ENCODE assay signal across 4 worm cellular contexts in the genomic region with DNA sequence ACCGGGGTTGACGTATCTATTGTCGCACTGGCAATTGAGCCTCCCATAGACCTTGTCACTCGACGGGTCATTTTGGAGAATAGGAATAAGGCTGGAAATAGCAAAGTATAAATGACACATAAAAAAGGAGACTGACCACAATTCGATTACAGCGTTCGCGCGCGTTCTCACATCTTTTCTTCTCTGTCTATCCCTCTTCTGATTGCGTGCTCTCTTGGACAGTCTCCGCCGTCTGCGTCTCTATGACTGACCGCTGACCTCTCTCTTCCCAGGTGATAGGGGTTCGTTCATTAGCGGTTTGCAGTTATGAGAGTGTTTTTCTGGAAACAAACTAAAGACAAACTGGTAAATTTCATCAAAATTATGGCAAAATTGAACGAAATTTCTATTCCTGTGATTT.
TF ChIP-seq lines count a peak whose summit lies in the region.

A gene (minus strand): TSS at position 181 of the 400 bp plus-strand sequence.

TF ChIP-seq in whole organism, L1 larva, 84 proteins besides CTCF, POLR2A, EP300 and RAD21 (continues in another document):
- TF ChIP-seq ets-5 (GFP tag; IDR thresholded peaks at IDR 0.05; lab: Robert Waterston, UW) (no peak), hpl-2 (GFP tag; optimal IDR thresholded peaks at IDR 0.05; lab: Kevin White, UChicago) (no peak), dpl-1 (GFP tag; optimal IDR thresholded peaks at IDR 0.05; lab: Kevin White, UChicago) (peak in 2 of 3 experiments; percentile 16 to 34), nhr-76 (tag; optimal IDR thresholded peaks at IDR 0.05; lab: Kevin White, UChicago) (no peak), ztf-11 (tag; optimal IDR thresholded peaks at IDR 0.05; lab: Kevin White, UChicago) (no peak), nhr-12 (tag; optimal IDR thresholded peaks at IDR 0.05; lab: Kevin White, UChicago) (no peak), hlh-4 (tag; optimal IDR thresholded peaks at IDR 0.05; lab: Kevin White, UChicago) (no peak), C04F5.9 (tag; optimal IDR thresholded peaks at IDR 0.05; lab: Kevin White, UChicago) (no peak), mep-1 (tag; optimal IDR thresholded peaks at IDR 0.05; lab: Kevin White, UChicago) (no peak), ceh-63 (GFP tag; optimal IDR thresholded peaks at IDR 0.05; lab: Kevin White, UChicago) (no peak), unc-98 (GFP tag; IDR thresholded peaks at IDR 0.05; lab: Robert Waterston, UW) (no peak), lin-14 (GFP tag; optimal IDR thresholded peaks at IDR 0.05; lab: Kevin White, UChicago) (peak; percentile 80), lin-35 (GFP tag; optimal IDR thresholded peaks at IDR 0.05; lab: Kevin White, UChicago) (peak; percentile 2 to 64), lsy-2 (tag; optimal IDR thresholded peaks at IDR 0.05; lab: Kevin White, UChicago) (no peak), elt-3 (tag; optimal IDR thresholded peaks at IDR 0.05; lab: Kevin White, UChicago) (no peak), ceh-90 (tag; optimal IDR thresholded peaks at IDR 0.05; lab: Kevin White, UChicago) (no peak), nhr-47 (tag; optimal IDR thresholded peaks at IDR 0.05; lab: Kevin White, UChicago) (no peak), grh-1 (GFP tag; IDR thresholded peaks at IDR 0.05; lab: Robert Waterston, UW) (no peak), nhr-85 (tag; lab: Kevin White, UChicago) (peak; percentile 59), tbx-2 (tag; optimal IDR thresholded peaks at IDR 0.05; lab: Kevin White, UChicago) (no peak), ceh-82 (tag; optimal IDR thresholded peaks at IDR 0.05; lab: Kevin White, UChicago) (no peak), jun-1 (tag; optimal IDR thresholded peaks at IDR 0.05; lab: Kevin White, UChicago) (no peak), nhr-84 (tag; optimal IDR thresholded peaks at IDR 0.05; lab: Kevin White, UChicago) (no peak)

TF ChIP-seq in whole organism, L2 larva, 48 proteins besides CTCF, POLR2A, EP300 and RAD21:
- TF ChIP-seq elt-3 (tag; optimal IDR thresholded peaks at IDR 0.05; lab: Kevin White, UChicago) (no peak), fos-1 (tag; optimal IDR thresholded peaks at IDR 0.05; lab: Kevin White, UChicago) (peak; percentile 49), blmp-1 (tag; optimal IDR thresholded peaks at IDR 0.05; lab: Kevin White, UChicago; ENCODE audit: insufficient read depth) (no peak), nhr-11 (tag; optimal IDR thresholded peaks at IDR 0.05; lab: Kevin White, UChicago) (no peak)

TF ChIP-seq in whole organism, L4 larva, 104 proteins besides CTCF, POLR2A, EP300 and RAD21:
- TF ChIP-seq mxl-3 (GFP tag; optimal IDR thresholded peaks at IDR 0.05; lab: Kevin White, UChicago) (no peak), unc-62 (GFP tag; optimal IDR thresholded peaks at IDR 0.05 in 1 of 2; lab: Kevin White, UChicago) (peak in 1 of 2 experiments; percentile 34), unc-62 (tag; optimal IDR thresholded peaks at IDR 0.05; lab: Kevin White, UChicago) (no peak), daf-12 (tag; optimal IDR thresholded peaks at IDR 0.05; lab: Kevin White, UChicago) (no peak), hlh-11 (tag; optimal IDR thresholded peaks at IDR 0.05; lab: Kevin White, UChicago) (peak; percentile 50), pha-4 (GFP tag; IDR thresholded peaks at IDR 0.05; lab: Robert Waterston, UW) (no peak), pha-4 (tag; optimal IDR thresholded peaks at IDR 0.05; lab: Kevin White, UChicago) (no peak), ztf-11 (tag; optimal IDR thresholded peaks at IDR 0.05; lab: Kevin White, UChicago) (no peak), Y5F2A.4 (GFP tag; optimal IDR thresholded peaks at IDR 0.05; lab: Kevin White, UChicago) (no peak), hlh-30 (tag; optimal IDR thresholded peaks at IDR 0.05; lab: Kevin White, UChicago; ENCODE audit: insufficient read depth) (no peak), duxl-1 (tag; optimal IDR thresholded peaks at IDR 0.05; lab: Kevin White, UChicago; ENCODE audit: poor library complexity) (peak; percentile 98), ctbp-1 (GFP tag; IDR thresholded peaks at IDR 0.05; lab: Robert Waterston, UW) (no peak), lin-13 (GFP tag; optimal IDR thresholded peaks at IDR 0.05; lab: Kevin White, UChicago) (no peak), arid-1 (GFP tag; conservative IDR thresholded peaks at IDR 0.05; lab: Robert Waterston, UW) (no peak), spr-1 (tag; optimal IDR thresholded peaks at IDR 0.05; lab: Kevin White, UChicago) (no peak), nhr-28 (tag; optimal IDR thresholded peaks at IDR 0.05; lab: Kevin White, UChicago) (peak; percentile 13), zip-11 (GFP tag; IDR thresholded peaks at IDR 0.05; lab: Robert Waterston, UW) (no peak), lsy-2 (tag; optimal IDR thresholded peaks at IDR 0.05; lab: Kevin White, UChicago) (no peak), mdl-1 (tag; optimal IDR thresholded peaks at IDR 0.05; lab: Kevin White, UChicago) (no peak)
TF ChIP-seq in whole organism, L4 larva: peak in this region for 4.

TF ChIP-seq in whole organism, young adult, 124 proteins besides CTCF, POLR2A, EP300 and RAD21:
- 0 out of 2 replicates have a peak, but pooled peaks have one; percentile 25 for TF ChIP-seq pbrm-1 (GFP tag; IDR thresholded peaks at IDR 0.05; lab: Robert Waterston, UW)
- peak; percentile 92 for TF ChIP-seq hmg-1.2 (GFP tag; IDR thresholded peaks at IDR 0.05; lab: Robert Waterston, UW)
- no peak for TF ChIP-seq ceh-40 (GFP tag; IDR thresholded peaks at IDR 0.05; lab: Robert Waterston, UW)
- 0 out of 2 replicates have a peak, but pooled peaks have one; percentile 52 for TF ChIP-seq aptf-2 (GFP tag; conservative IDR thresholded peaks at IDR 0.05; lab: Robert Waterston, UW)
